Worm (Caenorhabditis elegans) whole organism, young adult: Measurements from ENCODE around the gene ZK1067.3.

ENCODE experiments used
- B0019.2 ChIP-seq: fragments of 200-800 bp; sonication (Bioruptor generic); conservative IDR thresholded peaks from 2 replicates; pipeline ENCODE4 v1.3.6; 2022; ENCODE audit warnings: missing genetic modification reagents, missing genetic modification characterization, missing compliant biosample characterization
- B0261.1 ChIP-seq: sonication (generic microtip); optimal IDR thresholded peaks from 2 replicates; lab custom pipeline; 2016; ENCODE audit warnings: mild to moderate bottlenecking, missing genetic modification characterization, moderate library complexity, missing compliant biosample characterization
- D2030.7 ChIP-seq: fragments of 200-800 bp; sonication (Bioruptor generic); IDR thresholded peaks from 2 replicates; pipeline ENCODE4 v1.3.6; 2022; ENCODE audit warnings: missing genetic modification reagents, missing genetic modification characterization, missing compliant biosample characterization
- F23B12.7 ChIP-seq: sonication (generic microtip); optimal IDR thresholded peaks from 2 replicates; lab custom pipeline; 2017; ENCODE audit warnings: missing genetic modification characterization, mild to moderate bottlenecking, missing compliant biosample characterization, antibody characterized with exemption, moderate library complexity; ENCODE audit not compliant: insufficient read depth
- F39B2.1 ChIP-seq: fragments of 200-800 bp; sonication (Bioruptor generic); IDR thresholded peaks from 2 replicates; pipeline ENCODE4 v1.3.6; 2022; ENCODE audit warnings: missing genetic modification reagents, missing genetic modification characterization, missing compliant biosample characterization
- F49E8.2 ChIP-seq: sonication (generic microtip); optimal IDR thresholded peaks from 3 replicates; lab custom pipeline; 2017; ENCODE audit warnings: missing genetic modification characterization, mild to moderate bottlenecking, missing compliant biosample characterization, antibody characterized with exemption, moderate library complexity; ENCODE audit not compliant: insufficient read depth
- F55B11.4 ChIP-seq: sonication (generic microtip); optimal IDR thresholded peaks from 2 replicates; lab custom pipeline; 2016; ENCODE audit warnings: missing compliant biosample characterization, missing genetic modification characterization, borderline replicate concordance; ENCODE audit not compliant: insufficient read depth
- Y67H2A.10 ChIP-seq: fragments of 200-800 bp; sonication (Bioruptor generic); conservative IDR thresholded peaks from 2 replicates; pipeline ENCODE4 v1.3.6; 2022; ENCODE audit warnings: missing genetic modification reagents, missing genetic modification characterization, missing compliant biosample characterization
- Y79H2A.3 ChIP-seq: fragments of 200-800 bp; sonication (Bioruptor generic); conservative IDR thresholded peaks from 2 replicates; pipeline ENCODE4 v1.3.6; 2022; ENCODE audit warnings: missing genetic modification reagents, missing genetic modification characterization, missing compliant biosample characterization
- Y95B8A.8 ChIP-seq: fragments of 200-800 bp; sonication (Bioruptor generic); IDR thresholded peaks from 2 replicates; pipeline ENCODE4 v1.3.6; 2022; ENCODE audit warnings: missing genetic modification reagents, missing genetic modification characterization, missing compliant biosample characterization
- ZK185.1 ChIP-seq: sonication (generic microtip); optimal IDR thresholded peaks from 2 replicates; lab custom pipeline; 2016; ENCODE audit warnings: mild to moderate bottlenecking, missing genetic modification characterization, missing compliant biosample characterization; ENCODE audit not compliant: poor library complexity, severe bottlenecking
- ama-1 ChIP-seq, 3 experiments: fragments of 150-350 bp in 1 of 3; sonication (generic microtip) in 2 of 3; optimal IDR thresholded peaks; 2 replicates each; lab custom pipeline; 2014 to 2018; ENCODE audit warnings: missing biosample characterization in 2 of 3, missing genetic modification characterization in 2 of 3, missing genetic modification reagents in 2 of 3
- bed-1 ChIP-seq: fragments of 200-800 bp; sonication (Bioruptor generic); IDR thresholded peaks from 2 replicates; pipeline ENCODE4 v1.3.6; 2022; ENCODE audit warnings: missing genetic modification reagents, missing genetic modification characterization, missing compliant biosample characterization
- ccch-3 ChIP-seq: fragments of 200-800 bp; sonication (Bioruptor generic); optimal IDR thresholded peaks from 2 replicates; lab custom pipeline; 2018; ENCODE audit warnings: mild to moderate bottlenecking, missing genetic modification characterization, missing compliant biosample characterization
- cebp-2 ChIP-seq: fragments of 200-800 bp; sonication (Bioruptor generic); IDR thresholded peaks from 2 replicates; pipeline ENCODE4 v1.3.6; 2022; ENCODE audit warnings: missing genetic modification characterization, missing compliant biosample characterization
- ceh-79 ChIP-seq: sonication (generic microtip); optimal IDR thresholded peaks from 2 replicates; lab custom pipeline; 2017; ENCODE audit warnings: mild to moderate bottlenecking, missing genetic modification characterization, missing compliant biosample characterization
- dpff-1 ChIP-seq: sonication (generic microtip); optimal IDR thresholded peaks from 2 replicates; lab custom pipeline; 2017; ENCODE audit warnings: mild to moderate bottlenecking, missing genetic modification characterization, missing compliant biosample characterization
- ekl-4 ChIP-seq: fragments of 200-800 bp; sonication (Bioruptor generic); IDR thresholded peaks from 2 replicates; pipeline ENCODE4 v1.3.6; 2022; ENCODE audit warnings: missing genetic modification reagents, missing genetic modification characterization, missing compliant biosample characterization
- ets-4 ChIP-seq: fragments of 200-800 bp; sonication (Bioruptor generic); optimal IDR thresholded peaks from 2 replicates; lab custom pipeline; 2018; ENCODE audit warnings: mild to moderate bottlenecking, missing genetic modification characterization, missing compliant biosample characterization
- fkh-3 ChIP-seq: sonication (generic microtip); optimal IDR thresholded peaks from 2 replicates; lab custom pipeline; 2016; ENCODE audit warnings: mild to moderate bottlenecking, missing genetic modification characterization, missing compliant biosample characterization
- gei-17 ChIP-seq: fragments of 200-800 bp; sonication (Bioruptor generic); optimal IDR thresholded peaks from 2 replicates; lab custom pipeline; 2018; ENCODE audit warnings: mild to moderate bottlenecking, missing genetic modification characterization, missing compliant biosample characterization
- him-1 ChIP-seq: sonication (generic microtip); optimal IDR thresholded peaks from 2 replicates; lab custom pipeline; 2016; ENCODE audit warnings: missing genotype, missing genetic modification reagents, missing genetic modification characterization, missing compliant biosample characterization
- hlh-12 ChIP-seq: sonication (generic microtip); optimal IDR thresholded peaks from 2 replicates; lab custom pipeline; 2016; ENCODE audit warnings: missing genetic modification characterization, missing compliant biosample characterization
- hmg-1.2 ChIP-seq: fragments of 200-800 bp; sonication (Bioruptor generic); IDR thresholded peaks from 2 replicates; pipeline ENCODE4 v1.3.6; 2022; ENCODE audit warnings: missing genetic modification reagents, missing genetic modification characterization, missing compliant biosample characterization
- madf-10 ChIP-seq: sonication (generic microtip); optimal IDR thresholded peaks from 2 replicates; lab custom pipeline; 2016; ENCODE audit warnings: mild to moderate bottlenecking, missing genetic modification characterization, missing compliant biosample characterization
- madf-6 ChIP-seq: fragments of 200-800 bp; sonication (Bioruptor generic); IDR thresholded peaks from 2 replicates; pipeline ENCODE4 v1.3.6; 2022; ENCODE audit warnings: missing genetic modification reagents, missing genetic modification characterization, missing compliant biosample characterization
- madf-8 ChIP-seq: fragments of 200-800 bp; sonication (Bioruptor generic); conservative IDR thresholded peaks from 2 replicates; pipeline ENCODE4 v1.3.6; 2022; ENCODE audit warnings: missing genetic modification reagents, missing genetic modification characterization, missing compliant biosample characterization
- nhr-120 ChIP-seq: fragments of 200-800 bp; sonication (Bioruptor generic); IDR thresholded peaks from 2 replicates; pipeline ENCODE4 v1.3.6; 2022; ENCODE audit warnings: missing genetic modification characterization, missing compliant biosample characterization
- nhr-90 ChIP-seq: sonication (generic microtip); optimal IDR thresholded peaks from 2 replicates; lab custom pipeline; 2016; ENCODE audit warnings: missing genotype, mild to moderate bottlenecking, missing genetic modification characterization, missing compliant biosample characterization
- rec-8 ChIP-seq, 2 experiments: sonication (generic microtip); optimal IDR thresholded peaks; 2 replicates each; lab custom pipeline; 2016; ENCODE audit warnings: mild to moderate bottlenecking in 2 of 2, missing genetic modification characterization in 2 of 2, missing genetic modification reagents in 2 of 2, missing genotype in 2 of 2, missing biosample characterization in 1 of 2, missing compliant biosample characterization in 1 of 2, moderate library complexity in 1 of 2
- repo-1 ChIP-seq: sonication (generic microtip); optimal IDR thresholded peaks from 2 replicates; lab custom pipeline; 2017; ENCODE audit warnings: mild to moderate bottlenecking, missing genetic modification characterization, missing compliant biosample characterization
- snpc-4 ChIP-seq, 5 experiments: fragments of 150-350 bp in 1 of 5; sonication (generic microtip) in 4 of 5; optimal IDR thresholded peaks; 2 replicates each; lab custom pipeline; 2014 to 2018; ENCODE audit warnings: missing genetic modification characterization in 5 of 5, missing biosample characterization in 3 of 5, antibody characterized with exemption in 2 of 5, mild to moderate bottlenecking in 2 of 5, missing compliant biosample characterization in 2 of 5, missing genotype in 2 of 5, moderate library complexity in 2 of 5, missing genetic modification reagents in 1 of 5
- tbp1 ChIP-seq: fragments of 200-800 bp; sonication (Bioruptor generic); optimal IDR thresholded peaks from 2 replicates; lab custom pipeline; 2018; ENCODE audit warnings: mild to moderate bottlenecking, missing genetic modification characterization, missing compliant biosample characterization
- tlf-1 ChIP-seq: fragments of 200-800 bp; sonication (Bioruptor generic); optimal IDR thresholded peaks from 2 replicates; lab custom pipeline; 2018; ENCODE audit warnings: mild to moderate bottlenecking, missing genetic modification characterization, missing compliant biosample characterization
- unc-130 ChIP-seq: sonication (generic microtip); optimal IDR thresholded peaks from 2 replicates; lab custom pipeline; 2016; ENCODE audit warnings: missing genetic modification reagents, missing genetic modification characterization, missing compliant biosample characterization
- unc-62 ChIP-seq: fragments of 150-350 bp; optimal IDR thresholded peaks from 2 replicates; lab custom pipeline; 2014; ENCODE audit warnings: missing biosample characterization, missing genetic modification reagents, missing genetic modification characterization
- ztf-18 ChIP-seq: sonication (generic microtip); optimal IDR thresholded peaks from 2 replicates; lab custom pipeline; 2016; ENCODE audit warnings: missing genotype, mild to moderate bottlenecking, missing genetic modification characterization, missing compliant biosample characterization
- ztf-22 ChIP-seq: fragments of 200-800 bp; sonication (Bioruptor generic); optimal IDR thresholded peaks from 2 replicates; lab custom pipeline; 2018; ENCODE audit warnings: mild to moderate bottlenecking, missing genetic modification characterization, moderate library complexity, missing compliant biosample characterization
- ztf-25 ChIP-seq: fragments of 200-800 bp; sonication (Bioruptor generic); IDR thresholded peaks from 2 replicates; pipeline ENCODE4 v1.3.6; 2022; ENCODE audit warnings: missing genetic modification reagents, missing genetic modification characterization, missing compliant biosample characterization
- ztf-28 ChIP-seq: fragments of 200-800 bp; sonication (Bioruptor generic); IDR thresholded peaks from 2 replicates; pipeline ENCODE4 v1.3.6; 2022; ENCODE audit warnings: missing genetic modification reagents, missing genetic modification characterization, missing compliant biosample characterization
- ztf-3 ChIP-seq: fragments of 200-800 bp; sonication (Bioruptor generic); optimal IDR thresholded peaks from 2 replicates; lab custom pipeline; 2018; ENCODE audit warnings: mild to moderate bottlenecking, missing genetic modification characterization, missing compliant biosample characterization
- ztf-6 ChIP-seq: fragments of 200-800 bp; sonication (Bioruptor generic); IDR thresholded peaks from 2 replicates; pipeline ENCODE4 v1.3.6; 2022; ENCODE audit warnings: missing genetic modification reagents, missing genetic modification characterization, missing compliant biosample characterization

The ZK1067.3 gene

ce11 chrII:9254187-9254586, 31.1 kb downstream of the ZK1067.3 start, which contains the start of gene nlp-82:
Gene nlp-82, minus strand, starts transcription at chrII:9254287.
- no peak for TF ChIP-seq ccch-3 (GFP tag; lab: Kevin White, UChicago)
- TF ChIP-seq him-1 (tag; lab: Kevin White, UChicago) = no peak
- no peak for TF ChIP-seq ekl-4 (GFP tag; lab: Robert Waterston, UW)
- TF ChIP-seq B0261.1 (tag; lab: Kevin White, UChicago) = no peak
- TF ChIP-seq ceh-79 (tag; lab: Kevin White, UChicago) = no peak
- no peak for TF ChIP-seq ztf-3
- no peak for TF ChIP-seq tlf-1 (GFP tag; lab: Kevin White, UChicago)
- no peak for TF ChIP-seq dpff-1
- no peak for TF ChIP-seq hlh-12 (tag; lab: Kevin White, UChicago)
- no peak for TF ChIP-seq Y79H2A.3 (GFP tag; lab: Robert Waterston, UW)
- no peak for TF ChIP-seq snpc-4 (GFP tag; optimal IDR thresholded peaks at IDR 0.05; lab: Kevin White, UChicago)
- no peak for TF ChIP-seq snpc-4 (tag; optimal IDR thresholded peaks at IDR 0.05; lab: Kevin White, UChicago)
- TF ChIP-seq unc-130 (GFP tag; lab: Kevin White, UChicago) = no peak
- TF ChIP-seq unc-62 = no peak

ce11 chrII:9258034-9258556, 35.0 kb downstream of the ZK1067.3 start:
- TF ChIP-seq ama-1 (optimal IDR thresholded peaks at IDR 0.05; lab: Kevin White, UChicago) (no peak), ama-1 (GFP tag; optimal IDR thresholded peaks at IDR 0.05; lab: Kevin White, UChicago) (no peak), nhr-90 (tag; lab: Kevin White, UChicago) (no peak), madf-6 (no peak), hmg-1.2 (GFP tag; lab: Robert Waterston, UW) (no peak), ztf-25 (GFP tag; lab: Robert Waterston, UW) (no peak), snpc-4 (GFP tag; optimal IDR thresholded peaks at IDR 0.05; lab: Kevin White, UChicago) (no peak), snpc-4 (tag; optimal IDR thresholded peaks at IDR 0.05; lab: Kevin White, UChicago) (no peak), rec-8 (tag; optimal IDR thresholded peaks at IDR 0.05; lab: Kevin White, UChicago) (no peak), ets-4 (GFP tag; lab: Kevin White, UChicago) (no peak), ztf-28 (GFP tag; lab: Robert Waterston, UW) (no peak), Y79H2A.3 (GFP tag; lab: Robert Waterston, UW) (no peak), D2030.7 (GFP tag; lab: Robert Waterston, UW) (no peak), him-1 (tag; lab: Kevin White, UChicago) (no peak), F49E8.2 (no peak), ztf-18 (no peak), ztf-22 (GFP tag; lab: Kevin White, UChicago) (no peak), tbp1 (GFP tag; lab: Kevin White, UChicago) (no peak), repo-1 (tag; lab: Kevin White, UChicago) (no peak), fkh-3 (tag; lab: Kevin White, UChicago) (no peak)

- TF ChIP-seq tbp1 (GFP tag; lab: Kevin White, UChicago) (no peak), cebp-2 (GFP tag; lab: Robert Waterston, UW) (no peak), madf-10 (tag; lab: Kevin White, UChicago) (no peak), F39B2.1 (GFP tag; lab: Robert Waterston, UW) (no peak), F23B12.7 (tag; lab: Kevin White, UChicago) (no peak), bed-1 (GFP tag; lab: Robert Waterston, UW) (no peak), ZK185.1 (no peak), B0019.2 (GFP tag; lab: Robert Waterston, UW) (no peak), gei-17 (no peak), ztf-6 (GFP tag; lab: Robert Waterston, UW) (no peak), madf-8 (no peak), Y67H2A.10 (GFP tag; lab: Robert Waterston, UW) (no peak), F55B11.4 (tag; lab: Kevin White, UChicago) (no peak), nhr-120 (GFP tag; lab: Robert Waterston, UW) (no peak), Y95B8A.8 (GFP tag; lab: Robert Waterston, UW) (no peak)
Measured at ce11 chrII:9258566-9258965, 35.5 kb downstream of the ZK1067.3 start.
